Worm (Caenorhabditis elegans) whole organism, L3 larva: Measurements from ENCODE around the gene F46F5.15.
"Not testable (repeated sequence)": the region's sequence is repeated elsewhere in the genome, so short reads cannot be mapped to it uniquely, and the experiment has no call there.

Source experiments
- R02D3.7 ChIP-seq: fragments of 150-350 bp; optimal IDR thresholded peaks from 2 replicates; lab custom pipeline; 2014; ENCODE audit warnings: missing biosample characterization, missing genetic modification characterization
- ZK546.5 ChIP-seq: sonication (generic microtip); optimal IDR thresholded peaks from 2 replicates; lab custom pipeline; 2017; ENCODE audit warnings: missing biosample characterization, missing genetic modification characterization
- aly-2 ChIP-seq: fragments of 150-350 bp; optimal IDR thresholded peaks from 2 replicates; lab custom pipeline; 2014; ENCODE audit warnings: missing biosample characterization, missing genetic modification characterization
- ama-1 ChIP-seq: fragments of 150-350 bp; optimal IDR thresholded peaks from 2 replicates; lab custom pipeline; 2018
- ceh-16 ChIP-seq: sonication (generic microtip); optimal IDR thresholded peaks from 2 replicates; lab custom pipeline; 2017; ENCODE audit warnings: missing biosample characterization, missing genetic modification characterization
- ceh-28 ChIP-seq: fragments of 150-350 bp; optimal IDR thresholded peaks from 2 replicates; lab custom pipeline; 2014; ENCODE audit warnings: missing biosample characterization, missing genetic modification reagents, missing genetic modification characterization
- ceh-82 ChIP-seq: fragments of 150-350 bp; optimal IDR thresholded peaks from 2 replicates; lab custom pipeline; 2014; ENCODE audit warnings: missing biosample characterization, missing genetic modification characterization
- ceh-9 ChIP-seq: sonication (generic microtip); optimal IDR thresholded peaks from 2 replicates; lab custom pipeline; 2018; ENCODE audit warnings: missing biosample characterization, missing genetic modification characterization
- daf-12 ChIP-seq: fragments of 150-350 bp; optimal IDR thresholded peaks from 2 replicates; lab custom pipeline; 2014; ENCODE audit warnings: missing biosample characterization, missing genetic modification reagents, missing genetic modification characterization
- egl-5 ChIP-seq: fragments of 150-350 bp; optimal IDR thresholded peaks from 2 replicates; lab custom pipeline; 2017; ENCODE audit warnings: missing biosample characterization, missing genetic modification reagents, missing genetic modification characterization, inconsistent platforms
- elt-2 ChIP-seq: sonication (generic microtip); optimal IDR thresholded peaks from 2 replicates; lab custom pipeline; 2016; ENCODE audit warnings: missing genetic modification reagents, mild to moderate bottlenecking, missing genetic modification characterization, missing compliant biosample characterization
- elt-3 ChIP-seq, 3 experiments: fragments of 150-350 bp in 1 of 3; sonication (generic microtip) in 2 of 3; optimal IDR thresholded peaks; 2 replicates in 2 of 3; 4 replicates in 1 of 3; lab custom pipeline; 2014 to 2017; ENCODE audit warnings: missing biosample characterization in 3 of 3, missing genetic modification characterization in 3 of 3
- eor-1 ChIP-seq, 2 experiments: fragments of 150-350 bp; optimal IDR thresholded peaks; 2 replicates each; lab custom pipeline; 2014 to 2018; ENCODE audit warnings: missing biosample characterization in 2 of 2, missing genetic modification characterization in 2 of 2
- fkh-10 ChIP-seq: sonication (generic microtip); optimal IDR thresholded peaks from 2 replicates; lab custom pipeline; 2017; ENCODE audit warnings: missing biosample characterization, missing genetic modification reagents, missing genetic modification characterization
- fkh-2 ChIP-seq: fragments of 150-350 bp; optimal IDR thresholded peaks from 2 replicates; lab custom pipeline; 2014; ENCODE audit warnings: missing biosample characterization, missing genetic modification reagents, missing genetic modification characterization
- fos-1 ChIP-seq: fragments of 150-350 bp; optimal IDR thresholded peaks from 2 replicates; lab custom pipeline; 2014; ENCODE audit warnings: missing biosample characterization, missing genetic modification characterization
- hmg-11 ChIP-seq: sonication (generic microtip); optimal IDR thresholded peaks from 2 replicates; lab custom pipeline; 2016; ENCODE audit warnings: missing genetic modification characterization, missing compliant biosample characterization
- jun-1 ChIP-seq: fragments of 150-350 bp; optimal IDR thresholded peaks from 2 replicates; lab custom pipeline; 2014; ENCODE audit warnings: missing biosample characterization, missing genetic modification reagents, missing genetic modification characterization
- lin-15B ChIP-seq: fragments of 150-350 bp; optimal IDR thresholded peaks from 2 replicates; lab custom pipeline; 2014; ENCODE audit warnings: missing biosample characterization, missing genetic modification characterization
- lin-39 ChIP-seq: fragments of 150-350 bp; optimal IDR thresholded peaks from 2 replicates; lab custom pipeline; 2018; ENCODE audit warnings: missing biosample characterization, missing genetic modification reagents, missing genetic modification characterization
- mdl-1 ChIP-seq: fragments of 150-350 bp; optimal IDR thresholded peaks from 2 replicates; lab custom pipeline; 2014; ENCODE audit warnings: missing biosample characterization, missing genetic modification characterization
- nfya-1 ChIP-seq: sonication (generic microtip); optimal IDR thresholded peaks from 2 replicates; lab custom pipeline; 2017; ENCODE audit warnings: missing genetic modification characterization, mild to moderate bottlenecking, missing compliant biosample characterization, antibody characterized with exemption, moderate library complexity; ENCODE audit not compliant: insufficient read depth
- nhr-11 ChIP-seq: fragments of 150-350 bp; optimal IDR thresholded peaks from 2 replicates; lab custom pipeline; 2014; ENCODE audit warnings: missing biosample characterization, missing genetic modification characterization
- nhr-12 ChIP-seq: fragments of 150-350 bp; optimal IDR thresholded peaks from 2 replicates; lab custom pipeline; 2014; ENCODE audit warnings: missing biosample characterization, missing genetic modification characterization
- nhr-23 ChIP-seq: fragments of 150-350 bp; optimal IDR thresholded peaks from 2 replicates; lab custom pipeline; 2014; ENCODE audit warnings: missing biosample characterization, missing genetic modification reagents, missing genetic modification characterization
- nhr-237 ChIP-seq: fragments of 150-350 bp; optimal IDR thresholded peaks from 2 replicates; lab custom pipeline; 2014; ENCODE audit warnings: missing biosample characterization, missing genetic modification characterization
- nhr-25 ChIP-seq: sonication (generic microtip); optimal IDR thresholded peaks from 2 replicates; lab custom pipeline; 2017; ENCODE audit warnings: missing biosample characterization, missing genetic modification characterization
- nhr-28 ChIP-seq: fragments of 150-350 bp; optimal IDR thresholded peaks from 2 replicates; lab custom pipeline; 2014; ENCODE audit warnings: missing biosample characterization, missing genetic modification characterization
- nhr-43 ChIP-seq: sonication (generic microtip); optimal IDR thresholded peaks from 2 replicates; lab custom pipeline; 2016; ENCODE audit warnings: mild to moderate bottlenecking, missing genetic modification characterization, missing compliant biosample characterization; ENCODE audit not compliant: poor library complexity, severe bottlenecking
- nhr-76 ChIP-seq: fragments of 150-350 bp; sonication (generic microtip); optimal IDR thresholded peaks from 5 replicates; lab custom pipeline; 2014; ENCODE audit warnings: missing biosample characterization, missing genetic modification characterization
- nhr-77 ChIP-seq: fragments of 150-350 bp; optimal IDR thresholded peaks from 2 replicates; lab custom pipeline; 2014; ENCODE audit warnings: missing biosample characterization, missing genetic modification characterization
- pha-4 ChIP-seq: fragments of 150-350 bp; optimal IDR thresholded peaks from 2 replicates; lab custom pipeline; 2014; ENCODE audit warnings: missing biosample characterization, missing genetic modification reagents, missing genetic modification characterization
- pqm-1 ChIP-seq: fragments of 150-350 bp; optimal IDR thresholded peaks from 2 replicates; lab custom pipeline; 2017; ENCODE audit warnings: missing biosample characterization, missing genetic modification characterization, inconsistent platforms
- skn-1 ChIP-seq: fragments of 150-350 bp; optimal IDR thresholded peaks from 2 replicates; lab custom pipeline; 2014; ENCODE audit warnings: missing biosample characterization, missing genetic modification characterization
- snpc-4 ChIP-seq: fragments of 150-350 bp; optimal IDR thresholded peaks from 2 replicates; lab custom pipeline; 2014; ENCODE audit warnings: missing biosample characterization, missing genetic modification characterization
- tbx-2 ChIP-seq: sonication (generic microtip); optimal IDR thresholded peaks from 2 replicates; lab custom pipeline; 2016; ENCODE audit warnings: mild to moderate bottlenecking, missing genetic modification characterization, missing compliant biosample characterization
- unc-39 ChIP-seq: sonication (generic microtip); optimal IDR thresholded peaks from 4 replicates; lab custom pipeline; 2017; ENCODE audit warnings: missing biosample characterization, missing genetic modification characterization
- unc-62 ChIP-seq: fragments of 150-350 bp; sonication (generic microtip); optimal IDR thresholded peaks from 4 replicates; lab custom pipeline; 2014; ENCODE audit warnings: missing biosample characterization, missing genetic modification reagents, missing genetic modification characterization
- ztf-11 ChIP-seq: fragments of 150-350 bp; optimal IDR thresholded peaks from 2 replicates; lab custom pipeline; 2014; ENCODE audit warnings: missing biosample characterization, missing genetic modification characterization
- ztf-4 ChIP-seq: fragments of 150-350 bp; optimal IDR thresholded peaks from 2 replicates; lab custom pipeline; 2014; ENCODE audit warnings: missing biosample characterization, missing genetic modification characterization

Gene F46F5.15

ce11 chrII:820519-820918 is 32.3 kb downstream of the F46F5.15 start, which contains the start of gene F46F5.7:
Gene F46F5.7, minus strand, starts transcription at chrII:820619.
- no peak for TF ChIP-seq nhr-237
- no peak for TF ChIP-seq ceh-9 (tag; lab: Kevin White, UChicago)
- no peak for TF ChIP-seq unc-62
- no peak for TF ChIP-seq ZK546.5 (tag; lab: Kevin White, UChicago)
- TF ChIP-seq nhr-23 (tag; lab: Kevin White, UChicago): no peak
- TF ChIP-seq nhr-76: no peak
- no peak for TF ChIP-seq elt-3 (tag; optimal IDR thresholded peaks at IDR 0.05; lab: Kevin White, UChicago)
- TF ChIP-seq ztf-11 (tag; lab: Kevin White, UChicago): no peak
- no peak for TF ChIP-seq elt-2 (tag; lab: Kevin White, UChicago)
- no peak for TF ChIP-seq skn-1 (tag; lab: Kevin White, UChicago)
- no peak for TF ChIP-seq lin-39
- no peak for TF ChIP-seq ceh-82 (tag; lab: Kevin White, UChicago)
- no peak for TF ChIP-seq ztf-4 (tag; lab: Kevin White, UChicago)
- TF ChIP-seq daf-12: no peak
- no peak for TF ChIP-seq aly-2 (tag; lab: Kevin White, UChicago)

- TF ChIP-seq pqm-1: no peak
- TF ChIP-seq nhr-11: no peak
- TF ChIP-seq snpc-4 (tag; lab: Kevin White, UChicago): no peak
- TF ChIP-seq elt-3 (tag; optimal IDR thresholded peaks at IDR 0.05; lab: Kevin White, UChicago): no peak
- no peak for TF ChIP-seq tbx-2 (tag; lab: Kevin White, UChicago)
- TF ChIP-seq fkh-10 (GFP tag; lab: Kevin White, UChicago): no peak
- no peak for TF ChIP-seq R02D3.7 (tag; lab: Kevin White, UChicago)
- no peak for TF ChIP-seq mdl-1 (tag; lab: Kevin White, UChicago)
- TF ChIP-seq fos-1: no peak
- no peak for TF ChIP-seq nhr-28 (tag; lab: Kevin White, UChicago)
- no peak for TF ChIP-seq egl-5
- TF ChIP-seq ceh-9 (tag; lab: Kevin White, UChicago): no peak
- TF ChIP-seq unc-62: no peak
Measured at ce11 chrII:821514-821913, 33.3 kb downstream of the F46F5.15 start, which contains the start of gene F46F5.8. Gene F46F5.8, minus strand, starts transcription at chrII:821614.

- TF ChIP-seq elt-3 (tag; optimal IDR thresholded peaks at IDR 0.05; lab: Kevin White, UChicago); eor-1 (tag; optimal IDR thresholded peaks at IDR 0.05; lab: Kevin White, UChicago); snpc-4 (tag; lab: Kevin White, UChicago): not testable (repeated sequence)
- TF ChIP-seq, all 47 proteins: peak for 0; not testable (repeated sequence) for 47
Measured at ce11 chrII:822730-823129, 34.5 kb downstream of the F46F5.15 start, which contains the start of gene msrp-4. Gene msrp-4, minus strand, starts transcription at chrII:822830.

ce11 chrII:823529-823928 is 35.3 kb downstream of the F46F5.15 start, which contains the start of gene F46F5.10:
Gene F46F5.10, plus strand, starts transcription at chrII:823829.
- TF ChIP-seq nfya-1 (tag; lab: Kevin White, UChicago) (no peak), elt-3 (tag; optimal IDR thresholded peaks at IDR 0.05; lab: Kevin White, UChicago) (no peak), tbx-2 (tag; lab: Kevin White, UChicago) (no peak), skn-1 (tag; lab: Kevin White, UChicago) (no peak), ceh-16 (tag; lab: Kevin White, UChicago) (no peak), nhr-77 (tag; lab: Kevin White, UChicago) (no peak), nhr-43 (no peak), fkh-2 (tag; lab: Kevin White, UChicago) (no peak), ceh-82 (tag; lab: Kevin White, UChicago) (no peak), ceh-28 (tag; lab: Kevin White, UChicago) (no peak), pha-4 (no peak), daf-12 (no peak), unc-62 (no peak), nhr-25 (no peak)

ce11 chrII:825521-825920 is 37.3 kb downstream of the F46F5.15 start, which contains the start of gene F28A10.1:
Gene F28A10.1, plus strand, starts transcription at chrII:825821.
- TF ChIP-seq jun-1 (tag; lab: Kevin White, UChicago): no peak
- TF ChIP-seq snpc-4 (tag; lab: Kevin White, UChicago): no peak
- no peak for TF ChIP-seq hmg-11 (tag; lab: Kevin White, UChicago)
- TF ChIP-seq pha-4: no peak
- TF ChIP-seq nhr-237: no peak
- TF ChIP-seq unc-62: no peak
- TF ChIP-seq ama-1: no peak
- TF ChIP-seq nhr-77 (tag; lab: Kevin White, UChicago): no peak
- TF ChIP-seq lin-15B (tag; lab: Kevin White, UChicago): no peak
- no peak for TF ChIP-seq nhr-12
- no peak for TF ChIP-seq nhr-43
- TF ChIP-seq unc-39 (tag; lab: Kevin White, UChicago): no peak
- TF ChIP-seq tbx-2 (tag; lab: Kevin White, UChicago): no peak
- TF ChIP-seq skn-1 (tag; lab: Kevin White, UChicago): no peak
- TF ChIP-seq nhr-28 (tag; lab: Kevin White, UChicago): no peak
- no peak for TF ChIP-seq ceh-16 (tag; lab: Kevin White, UChicago)
- no peak for TF ChIP-seq nhr-23 (tag; lab: Kevin White, UChicago)
- no peak for TF ChIP-seq pqm-1
- TF ChIP-seq ceh-28 (tag; lab: Kevin White, UChicago): no peak
- no peak for TF ChIP-seq ceh-82 (tag; lab: Kevin White, UChicago)
